Worm (Caenorhabditis elegans): Measurements from ENCODE around the gene nhr-235.

nhr-235 gene

ce11 chrII:12678867-12679134 is 38.3 kb downstream of the nhr-235 start, which contains the start of gene Y38E10A.24:
Gene Y38E10A.24, plus strand, starts transcription at chrII:12679035.
- TF ChIP-seq pqm-1 (tag; optimal IDR thresholded peaks at IDR 0.05) (no peak), madf-9 (GFP tag; conservative IDR thresholded peaks at IDR 0.05) (no peak), nhr-6 (tag; optimal IDR thresholded peaks at IDR 0.05) (no peak), lin-29 (GFP tag; IDR thresholded peaks at IDR 0.05) (no peak), F44E2.7 (GFP tag; IDR thresholded peaks at IDR 0.05) (no peak), lin-13 (GFP tag; optimal IDR thresholded peaks at IDR 0.05) (no peak), cey-2 (tag; optimal IDR thresholded peaks at IDR 0.05; ENCODE audit: borderline replicate concordance, insufficient read depth) (no peak), mes-2 (tag; optimal IDR thresholded peaks at IDR 0.05; ENCODE audit: poor library complexity, severe bottlenecking) (no peak), fkh-10 (GFP tag; optimal IDR thresholded peaks at IDR 0.05) (no peak), ceh-82 (tag; optimal IDR thresholded peaks at IDR 0.05) (no peak), duxl-1 (tag; optimal IDR thresholded peaks at IDR 0.05; ENCODE audit: poor library complexity) (no peak), lir-3 (tag; optimal IDR thresholded peaks at IDR 0.05) (no peak), ceh-32 (tag; optimal IDR thresholded peaks at IDR 0.05; ENCODE audit: poor library complexity) (no peak), dmd-6 (GFP tag; IDR thresholded peaks at IDR 0.05) (no peak), vab-7 (GFP tag; IDR thresholded peaks at IDR 0.05) (no peak)

DNA sequence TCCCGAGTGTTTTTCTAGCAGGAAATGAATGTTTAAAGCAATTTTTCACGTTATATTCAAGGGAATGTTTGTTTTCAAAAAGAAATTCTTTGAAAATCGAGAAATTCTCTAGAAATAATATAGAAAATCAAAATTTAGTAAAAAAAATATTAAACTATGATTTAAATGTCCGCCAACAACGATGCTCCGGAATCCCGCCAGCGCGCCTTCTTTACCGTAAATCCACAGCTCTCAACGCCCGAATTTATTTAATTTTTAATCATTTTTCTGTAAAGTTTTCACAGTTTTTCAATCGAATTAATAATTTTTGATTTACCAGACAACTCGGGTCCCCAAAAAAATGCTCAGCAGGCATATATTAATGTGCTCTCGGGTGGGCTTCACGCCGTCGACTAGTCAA is 39.2 kb downstream of the nhr-235 start, which contains the start of the genes Y38E10A.33 and cox-10:
Y38E10A.33 (minus strand) TSS at position 12 of the 400 bp plus-strand sequence.
cox-10 (plus strand) TSS at position 320 of the 400 bp plus-strand sequence.
- TF ChIP-seq nhr-77 (tag; optimal IDR thresholded peaks at IDR 0.05) (no peak), attf-4 (tag; optimal IDR thresholded peaks at IDR 0.05) (no peak), rbr-2 (tag; optimal IDR thresholded peaks at IDR 0.05) (peak; percentile 36), Y48G9A.11 (GFP tag; IDR thresholded peaks at IDR 0.05) (peak; percentile 99), F37D6.2 (tag; optimal IDR thresholded peaks at IDR 0.05) (no peak), F10B5.3 (tag; optimal IDR thresholded peaks at IDR 0.05) (no peak), nhr-111 (GFP tag; optimal IDR thresholded peaks at IDR 0.05) (no peak), aha-1 (tag) (peak; percentile 32), D1046.2 (GFP tag; IDR thresholded peaks at IDR 0.05) (no peak), sdz-12 (GFP tag; optimal IDR thresholded peaks at IDR 0.05) (no peak), lin-39 (tag; optimal IDR thresholded peaks at IDR 0.05) (no peak), T20F7.1 (GFP tag; optimal IDR thresholded peaks at IDR 0.05) (peak; percentile 98), lin-38 (GFP tag; IDR thresholded peaks at IDR 0.05) (peak; percentile 72), nhr-6 (tag; optimal IDR thresholded peaks at IDR 0.05) (no peak), Y75B8A.6 (GFP tag; IDR thresholded peaks at IDR 0.05) (no peak), ceh-82 (tag; optimal IDR thresholded peaks at IDR 0.05) (no peak), hlh-30 (tag; optimal IDR thresholded peaks at IDR 0.05; ENCODE audit: insufficient read depth) (peak; percentile 8), ceh-28 (tag; optimal IDR thresholded peaks at IDR 0.05) (no peak), nhr-102 (tag; optimal IDR thresholded peaks at IDR 0.05) (peak; percentile 27), skn-1 (tag; optimal IDR thresholded peaks at IDR 0.05) (no peak), ZK546.5 (tag; optimal IDR thresholded peaks at IDR 0.05) (no peak), nhr-237 (tag; optimal IDR thresholded peaks at IDR 0.05) (no peak), egl-27 (tag; optimal IDR thresholded peaks at IDR 0.05) (no peak), arid-1 (GFP tag; conservative IDR thresholded peaks at IDR 0.05) (no peak), nhr-25 (tag; optimal IDR thresholded peaks at IDR 0.05; ENCODE audit: borderline replicate concordance, insufficient read depth) (no peak), madf-5 (GFP tag; IDR thresholded peaks at IDR 0.05) (no peak), mes-2 (tag; optimal IDR thresholded peaks at IDR 0.05; ENCODE audit: poor library complexity, severe bottlenecking) (peak; percentile 85), saeg-2 (GFP tag; IDR thresholded peaks at IDR 0.05) (no peak), unc-62 (GFP tag; optimal IDR thresholded peaks at IDR 0.05 in 1 of 2) (no peak), unc-62 (tag; optimal IDR thresholded peaks at IDR 0.05) (no peak), dmd-8 (GFP tag; IDR thresholded peaks at IDR 0.05) (no peak), hif-1 (tag; optimal IDR thresholded peaks at IDR 0.05) (no peak), zag-1 (tag; optimal IDR thresholded peaks at IDR 0.05) (no peak), lin-13 (GFP tag; optimal IDR thresholded peaks at IDR 0.05) (no peak), egl-43 (GFP tag; IDR thresholded peaks at IDR 0.05) (no peak), T26A8.4 (GFP tag; IDR thresholded peaks at IDR 0.05) (no peak), F49E8.2 (tag; optimal IDR thresholded peaks at IDR 0.05; ENCODE audit: borderline replicate concordance) (no peak), nhr-11 (tag; optimal IDR thresholded peaks at IDR 0.05) (no peak), ceh-32 (tag; optimal IDR thresholded peaks at IDR 0.05; ENCODE audit: poor library complexity) (no peak), duxl-1 (tag; optimal IDR thresholded peaks at IDR 0.05; ENCODE audit: poor library complexity) (no peak), nhr-28 (tag; optimal IDR thresholded peaks at IDR 0.05) (no peak)

All from whole organism, L4 larva.